Fruit fly (Drosophila melanogaster) S2 (cell line): ENCODE measurements around the gene Elp3.

Source experiments
- CG8478 ChIP-seq: fragments of >200 bp; optimal IDR thresholded peaks from 2 replicates; lab custom pipeline; 2018
- CTCF ChIP-seq, 2 experiments: fragments of >200 bp; optimal IDR thresholded peaks; 2 replicates each; lab custom pipeline; 2018

DNA sequence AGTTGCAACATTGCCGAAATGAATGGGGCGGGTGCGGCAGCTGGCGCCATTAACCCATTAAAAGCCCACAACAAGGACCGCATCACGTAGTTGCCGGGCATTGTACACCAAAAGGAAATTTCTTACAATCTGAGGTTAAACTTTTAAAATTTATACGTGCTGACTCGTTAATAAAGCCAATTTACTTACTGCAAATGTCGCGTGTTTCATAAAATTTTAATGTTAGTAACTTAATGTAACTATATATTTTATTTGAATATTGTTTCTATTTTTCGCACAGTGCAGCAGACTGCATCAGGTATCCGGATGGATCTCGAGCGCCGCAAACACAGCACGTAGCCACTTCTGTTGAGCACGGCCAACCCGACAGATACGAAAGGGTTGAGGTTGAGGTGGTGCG lies 27.6 kb upstream of the Elp3 start:
- TF ChIP-seq CG8478 (no peak), CTCF (optimal IDR thresholded peaks at IDR 0.05; lab: Kevin White, UChicago) (no peak)
